Fruit fly (Drosophila melanogaster): ENCODE data around the gene CG7166.
A peak's percentile ranks its signal among the peaks of the same experiment; 100 is the strongest.

CG7166 gene

DNA sequence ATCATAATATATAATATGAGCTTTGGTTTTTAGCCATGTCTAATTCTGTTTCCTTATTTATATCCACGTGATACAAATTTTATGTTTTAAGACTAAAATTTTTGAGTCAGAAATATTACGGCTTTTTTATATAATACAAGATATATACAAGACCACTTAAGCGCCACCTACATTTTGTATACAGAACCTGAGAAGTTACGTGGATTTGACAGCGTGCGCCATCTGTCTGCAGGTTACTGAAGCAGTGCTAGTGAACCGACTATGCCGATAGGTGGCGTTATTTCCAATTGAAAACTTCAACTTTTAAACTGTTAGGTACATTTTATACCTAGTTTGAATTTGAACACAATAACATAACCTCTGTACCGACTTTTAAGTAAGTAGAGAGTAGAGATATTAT lies 27.3 kb upstream of the CG7166 start:
- TF ChIP-seq rgr (GFP tag; optimal IDR thresholded peaks at IDR 0.05): no peak
- TF ChIP-seq br (GFP tag; optimal IDR thresholded peaks at IDR 0.05): peak; percentile 68
- TF ChIP-seq lola (GFP tag; optimal IDR thresholded peaks at IDR 0.05): no peak
- TF ChIP-seq pan (optimal IDR thresholded peaks at IDR 0.05): no peak
- TF ChIP-seq Hr78 (GFP tag; optimal IDR thresholded peaks at IDR 0.05): no peak
- no peak for TF ChIP-seq Mio (GFP tag; optimal IDR thresholded peaks at IDR 0.05)
- no peak for TF ChIP-seq CrebA (GFP tag; optimal IDR thresholded peaks at IDR 0.05; ENCODE audit: borderline replicate concordance)
- no peak for TF ChIP-seq dl (GFP tag; optimal IDR thresholded peaks at IDR 0.05; ENCODE audit: insufficient read depth in 1 of 2, partially characterized antibody in 2 of 2)
- TF ChIP-seq woc (GFP tag; optimal IDR thresholded peaks at IDR 0.05): no peak
- peak; percentile 48 for TF ChIP-seq fru (GFP tag; optimal IDR thresholded peaks at IDR 0.05)
- peak; percentile 93 for TF ChIP-seq Myc (optimal IDR thresholded peaks at IDR 0.05)
- no peak for TF ChIP-seq usp (GFP tag; optimal IDR thresholded peaks at IDR 0.05)
- no peak for TF ChIP-seq Dfd (GFP tag; optimal IDR thresholded peaks at IDR 0.05)
- no peak for TF ChIP-seq Sp1 (GFP tag; optimal IDR thresholded peaks at IDR 0.05)
- TF ChIP-seq sage (GFP tag; optimal IDR thresholded peaks at IDR 0.05): no peak
- TF ChIP-seq h (GFP tag; optimal IDR thresholded peaks at IDR 0.05): peak; percentile 55
- TF ChIP-seq CG9705 (GFP tag; optimal IDR thresholded peaks at IDR 0.05): peak; percentile 36
- no peak for TF ChIP-seq dsf (GFP tag; optimal IDR thresholded peaks at IDR 0.05; ENCODE audit: borderline replicate concordance)
- TF ChIP-seq sv (GFP tag; optimal IDR thresholded peaks at IDR 0.05): peak; percentile 57
- TF ChIP-seq Vsx2 (GFP tag; optimal IDR thresholded peaks at IDR 0.05; ENCODE audit: partially characterized antibody): no peak
- no peak for TF ChIP-seq N (GFP tag; optimal IDR thresholded peaks at IDR 0.05)
- peak; percentile 50 for TF ChIP-seq ey (GFP tag; optimal IDR thresholded peaks at IDR 0.05)
- TF ChIP-seq psq (GFP tag; optimal IDR thresholded peaks at IDR 0.05): peak; percentile 39
- TF ChIP-seq brk (GFP tag; optimal IDR thresholded peaks at IDR 0.05): no peak
- peak; percentile 57 for TF ChIP-seq HLH106 (tag; optimal IDR thresholded peaks at IDR 0.05)
- peak; percentile 72 for TF ChIP-seq Hr83 (GFP tag; optimal IDR thresholded peaks at IDR 0.05; ENCODE audit: poor library complexity, severe bottlenecking)
- TF ChIP-seq Dif (GFP tag; optimal IDR thresholded peaks at IDR 0.05; ENCODE audit: partially characterized antibody): no peak
- TF ChIP-seq OdsH (GFP tag; optimal IDR thresholded peaks at IDR 0.05): peak; percentile 48
- TF ChIP-seq CG32264 (GFP tag; optimal IDR thresholded peaks at IDR 0.05): no peak
- peak; percentile 57 for TF ChIP-seq tai (GFP tag; optimal IDR thresholded peaks at IDR 0.05)
- peak; percentile 30 for TF ChIP-seq dmrt93B (GFP tag; optimal IDR thresholded peaks at IDR 0.05)
- TF ChIP-seq foxo (GFP tag; optimal IDR thresholded peaks at IDR 0.05): peak in 1 of 2 experiments; percentile 71
- TF ChIP-seq Hnf4 (GFP tag; optimal IDR thresholded peaks at IDR 0.05): peak; percentile 69
- TF ChIP-seq GATAd (GFP tag; optimal IDR thresholded peaks at IDR 0.05): no peak
- TF ChIP-seq Jra (GFP tag; optimal IDR thresholded peaks at IDR 0.05): no peak
- no peak for TF ChIP-seq Rel (GFP tag; optimal IDR thresholded peaks at IDR 0.05)
- no peak for TF ChIP-seq Rel (tag; optimal IDR thresholded peaks at IDR 0.05)
- no peak for TF ChIP-seq Abd-B (GFP tag; optimal IDR thresholded peaks at IDR 0.05)
- no peak for TF ChIP-seq jim (GFP tag; optimal IDR thresholded peaks at IDR 0.05)

DNA sequence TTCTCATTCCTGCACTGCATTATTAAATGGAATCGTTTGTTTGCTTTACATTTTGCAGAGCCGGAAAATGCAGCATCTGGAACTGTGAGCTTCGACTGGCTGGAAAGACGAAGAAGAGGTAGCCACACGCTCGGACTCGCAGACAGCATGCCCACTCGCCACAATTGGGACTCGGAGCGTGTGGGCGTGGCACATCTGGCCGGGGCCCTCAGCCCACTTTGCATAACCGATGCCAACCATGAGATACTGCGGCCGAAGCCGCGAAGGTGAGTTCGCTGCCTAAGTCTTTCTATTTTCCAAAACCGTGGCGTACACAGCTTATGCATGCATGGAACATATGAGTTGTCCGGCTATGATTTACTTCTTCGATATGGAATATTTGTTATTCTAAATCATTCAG lies 26.7 kb upstream of the CG7166 start:
- TF ChIP-seq sv (GFP tag; optimal IDR thresholded peaks at IDR 0.05) (no peak), Sp1 (GFP tag; optimal IDR thresholded peaks at IDR 0.05) (no peak), Rel (GFP tag; optimal IDR thresholded peaks at IDR 0.05) (no peak), Rel (tag; optimal IDR thresholded peaks at IDR 0.05) (no peak), Hnf4 (GFP tag; optimal IDR thresholded peaks at IDR 0.05) (no peak), pan (optimal IDR thresholded peaks at IDR 0.05) (no peak), GATAd (GFP tag; optimal IDR thresholded peaks at IDR 0.05) (no peak), sage (GFP tag; optimal IDR thresholded peaks at IDR 0.05) (no peak), br (GFP tag; optimal IDR thresholded peaks at IDR 0.05) (no peak), Mio (GFP tag; optimal IDR thresholded peaks at IDR 0.05) (no peak), Hr83 (GFP tag; optimal IDR thresholded peaks at IDR 0.05; ENCODE audit: poor library complexity, severe bottlenecking) (no peak), ey (GFP tag; optimal IDR thresholded peaks at IDR 0.05) (no peak), tai (GFP tag; optimal IDR thresholded peaks at IDR 0.05) (no peak), CrebA (GFP tag; optimal IDR thresholded peaks at IDR 0.05; ENCODE audit: borderline replicate concordance) (no peak), jim (GFP tag; optimal IDR thresholded peaks at IDR 0.05) (no peak), dmrt93B (GFP tag; optimal IDR thresholded peaks at IDR 0.05) (no peak)

Data from whole organism, wandering third instar larva.